Worm (Caenorhabditis elegans) whole organism, L1 larva: ENCODE measurements around the gene D2007.2.
A peak's percentile ranks its signal among the peaks of the same experiment; 100 is the strongest.

Experiments used
- C04F5.9 ChIP-seq: sonication (generic microtip); optimal IDR thresholded peaks from 2 replicates; lab custom pipeline; 2016; ENCODE audit warnings: missing genetic modification characterization, missing compliant biosample characterization
- C34B4.2 ChIP-seq: sonication (generic microtip); optimal IDR thresholded peaks from 2 replicates; lab custom pipeline; 2017; ENCODE audit warnings: mild to moderate bottlenecking, missing genetic modification characterization, missing compliant biosample characterization
- F16B12.6 ChIP-seq: fragments of 150-350 bp; optimal IDR thresholded peaks from 2 replicates; lab custom pipeline; 2014; ENCODE audit warnings: missing biosample characterization, missing genetic modification characterization
- Y116A8C.19 ChIP-seq: sonication (generic microtip); optimal IDR thresholded peaks from 2 replicates; lab custom pipeline; 2016; ENCODE audit warnings: missing compliant biosample characterization, missing genetic modification characterization, borderline replicate concordance
- aha-1 ChIP-seq: fragments of 150-350 bp; optimal IDR thresholded peaks from 2 replicates; lab custom pipeline; 2014; ENCODE audit warnings: missing biosample characterization, missing genetic modification characterization
- alr-1 ChIP-seq: fragments of 200-800 bp; sonication (Bioruptor generic); optimal IDR thresholded peaks from 2 replicates; lab custom pipeline; 2018; ENCODE audit warnings: borderline replicate concordance, mild to moderate bottlenecking, missing genetic modification characterization, missing compliant biosample characterization
- aly-2 ChIP-seq: fragments of 150-350 bp; optimal IDR thresholded peaks from 2 replicates; lab custom pipeline; 2014; ENCODE audit warnings: missing biosample characterization, missing genetic modification characterization
- ama-1 ChIP-seq: fragments of 150-350 bp; optimal IDR thresholded peaks from 2 replicates; lab custom pipeline; 2014
- blmp-1 ChIP-seq: fragments of 150-350 bp; optimal IDR thresholded peaks from 2 replicates; lab custom pipeline; 2014; ENCODE audit warnings: missing biosample characterization, missing genetic modification characterization
- ceh-63 ChIP-seq: fragments of 200-800 bp; sonication (Bioruptor generic); optimal IDR thresholded peaks from 2 replicates; lab custom pipeline; 2018; ENCODE audit warnings: mild to moderate bottlenecking, missing genetic modification characterization, missing compliant biosample characterization
- ceh-8 ChIP-seq: fragments of 200-800 bp; sonication (Bioruptor generic); optimal IDR thresholded peaks from 2 replicates; lab custom pipeline; 2018; ENCODE audit warnings: mild to moderate bottlenecking, missing genetic modification characterization, moderate library complexity, missing compliant biosample characterization
- ceh-90 ChIP-seq: sonication (generic microtip); optimal IDR thresholded peaks from 2 replicates; lab custom pipeline; 2016; ENCODE audit warnings: missing genetic modification characterization, missing compliant biosample characterization
- ces-1 ChIP-seq: fragments of 150-350 bp; optimal IDR thresholded peaks from 2 replicates; lab custom pipeline; 2014; ENCODE audit warnings: missing biosample characterization, missing genetic modification reagents, missing genetic modification characterization
- dpl-1 ChIP-seq, 3 experiments: fragments of 150-350 bp in 2 of 3; sonication (generic microtip) in 1 of 3; optimal IDR thresholded peaks; 2 replicates each; lab custom pipeline; 2014 to 2017; ENCODE audit warnings: missing biosample characterization in 3 of 3, missing genetic modification characterization in 3 of 3, missing genetic modification reagents in 3 of 3
- efl-3 ChIP-seq: fragments of 200-800 bp; sonication (Bioruptor generic); optimal IDR thresholded peaks from 2 replicates; lab custom pipeline; 2018; ENCODE audit warnings: mild to moderate bottlenecking, missing genetic modification characterization, missing compliant biosample characterization
- egl-13 ChIP-seq: sonication (generic microtip); optimal IDR thresholded peaks from 2 replicates; lab custom pipeline; 2016; ENCODE audit warnings: missing genotype, missing genetic modification reagents, missing genetic modification characterization, missing compliant biosample characterization
- egl-27 ChIP-seq, 2 experiments: fragments of 150-350 bp in 1 of 2; sonication (generic microtip); optimal IDR thresholded peaks; 3 replicates each; lab custom pipeline; 2017 to 2018; ENCODE audit warnings: missing biosample characterization in 2 of 2, missing genetic modification characterization in 2 of 2, missing genetic modification reagents in 2 of 2
- ets-5 ChIP-seq: fragments of 200-800 bp; sonication (Bioruptor generic); IDR thresholded peaks from 2 replicates; pipeline ENCODE4 v1.3.6; 2022; ENCODE audit warnings: missing genetic modification characterization, missing compliant biosample characterization
- fkh-10 ChIP-seq: sonication (generic microtip); optimal IDR thresholded peaks from 2 replicates; lab custom pipeline; 2017; ENCODE audit warnings: missing biosample characterization, missing genetic modification reagents, missing genetic modification characterization
- fkh-4 ChIP-seq: sonication (generic microtip); optimal IDR thresholded peaks from 2 replicates; lab custom pipeline; 2016; ENCODE audit warnings: missing compliant biosample characterization, missing genetic modification characterization, borderline replicate concordance
- fos-1 ChIP-seq: fragments of 150-350 bp; optimal IDR thresholded peaks from 2 replicates; lab custom pipeline; 2014; ENCODE audit warnings: missing biosample characterization, missing genetic modification characterization
- hlh-4 ChIP-seq: sonication (generic microtip); optimal IDR thresholded peaks from 2 replicates; lab custom pipeline; 2016; ENCODE audit warnings: mild to moderate bottlenecking, missing genetic modification characterization, missing compliant biosample characterization
- hpl-2 ChIP-seq: fragments of 150-350 bp; optimal IDR thresholded peaks from 2 replicates; lab custom pipeline; 2014; ENCODE audit warnings: missing biosample characterization, missing genetic modification reagents, missing genetic modification characterization
- irx-1 ChIP-seq: sonication (generic microtip); optimal IDR thresholded peaks from 2 replicates; lab custom pipeline; 2016; ENCODE audit warnings: missing genetic modification characterization, missing compliant biosample characterization
- isw-1 ChIP-seq: fragments of 200-800 bp; sonication (Bioruptor generic); IDR thresholded peaks from 2 replicates; pipeline ENCODE4 v1.3.6; 2022; ENCODE audit warnings: missing genetic modification characterization, missing compliant biosample characterization
- lin-35 ChIP-seq, 2 experiments: fragments of 150-350 bp; optimal IDR thresholded peaks; 2 replicates each; lab custom pipeline; 2014; ENCODE audit warnings: missing biosample characterization in 2 of 2, missing genetic modification characterization in 2 of 2, missing genetic modification reagents in 2 of 2
- lir-3 ChIP-seq: sonication (generic microtip); optimal IDR thresholded peaks from 2 replicates; lab custom pipeline; 2016; ENCODE audit warnings: mild to moderate bottlenecking, missing genetic modification characterization, moderate library complexity, missing compliant biosample characterization; ENCODE audit not compliant: poor library complexity
- mab-9 ChIP-seq: fragments of 200-800 bp; sonication (Bioruptor generic); IDR thresholded peaks from 2 replicates; pipeline ENCODE4 v1.3.6; 2022; ENCODE audit warnings: missing genetic modification reagents, missing genetic modification characterization, missing compliant biosample characterization
- mdl-1 ChIP-seq, 2 experiments: fragments of 150-350 bp; optimal IDR thresholded peaks; 2 replicates each; lab custom pipeline; 2014 to 2017; ENCODE audit warnings: missing biosample characterization in 2 of 2, missing genetic modification characterization in 2 of 2, inconsistent platforms in 1 of 2
- mef-2 ChIP-seq: fragments of 150-350 bp; optimal IDR thresholded peaks from 2 replicates; lab custom pipeline; 2014; ENCODE audit warnings: missing biosample characterization, missing genetic modification characterization
- nhr-20 ChIP-seq: sonication (generic microtip); optimal IDR thresholded peaks from 2 replicates; lab custom pipeline; 2016; ENCODE audit warnings: mild to moderate bottlenecking, missing genetic modification characterization, missing compliant biosample characterization
- nhr-237 ChIP-seq: fragments of 150-350 bp; optimal IDR thresholded peaks from 2 replicates; lab custom pipeline; 2014; ENCODE audit warnings: missing biosample characterization, missing genetic modification characterization
- nhr-47 ChIP-seq: sonication (generic microtip); optimal IDR thresholded peaks from 2 replicates; lab custom pipeline; 2016; ENCODE audit warnings: mild to moderate bottlenecking, missing genetic modification characterization, moderate library complexity, missing compliant biosample characterization
- nhr-76 ChIP-seq: sonication (generic microtip); optimal IDR thresholded peaks from 2 replicates; lab custom pipeline; 2017; ENCODE audit warnings: missing biosample characterization, missing genetic modification characterization
- nhr-84 ChIP-seq: sonication (generic microtip); optimal IDR thresholded peaks from 2 replicates; lab custom pipeline; 2017; ENCODE audit warnings: missing biosample characterization, missing genetic modification characterization
- nhr-85 ChIP-seq: sonication (generic microtip); peaks from one replicate; lab custom pipeline; 2016; ENCODE audit warnings: missing genetic modification characterization, inconsistent platforms, missing compliant biosample characterization
- nhr-90 ChIP-seq: sonication (generic microtip); optimal IDR thresholded peaks from 2 replicates; lab custom pipeline; 2016; ENCODE audit warnings: mild to moderate bottlenecking, missing genetic modification characterization, missing compliant biosample characterization; ENCODE audit not compliant: poor library complexity
- rnt-1 ChIP-seq: sonication (generic microtip); optimal IDR thresholded peaks from 2 replicates; lab custom pipeline; 2016; ENCODE audit warnings: mild to moderate bottlenecking, missing genetic modification characterization, moderate library complexity, missing compliant biosample characterization
- skn-1 ChIP-seq: fragments of 150-350 bp; optimal IDR thresholded peaks from 2 replicates; lab custom pipeline; 2014; ENCODE audit warnings: missing biosample characterization, missing genetic modification characterization
- snpc-4 ChIP-seq: fragments of 150-350 bp; optimal IDR thresholded peaks from 2 replicates; lab custom pipeline; 2014; ENCODE audit warnings: missing biosample characterization, missing genetic modification characterization
- sox-4 ChIP-seq: sonication (generic microtip); optimal IDR thresholded peaks from 2 replicates; lab custom pipeline; 2016; ENCODE audit warnings: missing genetic modification characterization, missing compliant biosample characterization
- sptf-1 ChIP-seq: fragments of 150-350 bp; optimal IDR thresholded peaks from 2 replicates; lab custom pipeline; 2014; ENCODE audit warnings: missing biosample characterization, missing genetic modification characterization
- sup-37 ChIP-seq: fragments of 200-800 bp; sonication (Bioruptor generic); optimal IDR thresholded peaks from 2 replicates; lab custom pipeline; 2018; ENCODE audit warnings: mild to moderate bottlenecking, missing genetic modification characterization, missing compliant biosample characterization
- swsn-7 ChIP-seq: sonication (generic microtip); optimal IDR thresholded peaks from 2 replicates; lab custom pipeline; 2016; ENCODE audit warnings: missing genetic modification characterization, missing compliant biosample characterization
- tbx-2 ChIP-seq: sonication (generic microtip); optimal IDR thresholded peaks from 2 replicates; lab custom pipeline; 2016; ENCODE audit warnings: missing genetic modification characterization, missing compliant biosample characterization
- unc-130 ChIP-seq: fragments of 150-350 bp; optimal IDR thresholded peaks from 2 replicates; lab custom pipeline; 2017; ENCODE audit warnings: missing biosample characterization, missing genetic modification characterization, inconsistent platforms
- unc-30 ChIP-seq: sonication (generic microtip); optimal IDR thresholded peaks from 2 replicates; lab custom pipeline; 2017; ENCODE audit warnings: missing biosample characterization, missing genetic modification characterization
- unc-98 ChIP-seq: fragments of 200-800 bp; sonication (Bioruptor generic); IDR thresholded peaks from 2 replicates; pipeline ENCODE4 v1.3.6; 2022; ENCODE audit warnings: missing genetic modification characterization, missing compliant biosample characterization
- vab-15 ChIP-seq: sonication (generic microtip); optimal IDR thresholded peaks from 2 replicates; lab custom pipeline; 2017; ENCODE audit warnings: missing genotype, mild to moderate bottlenecking, missing genetic modification characterization, missing compliant biosample characterization
- xbp-1 ChIP-seq: sonication (generic microtip); optimal IDR thresholded peaks from 2 replicates; lab custom pipeline; 2016; ENCODE audit warnings: missing genetic modification characterization, missing compliant biosample characterization
- zag-1 ChIP-seq: fragments of 150-350 bp; optimal IDR thresholded peaks from 2 replicates; lab custom pipeline; 2014; ENCODE audit warnings: missing biosample characterization, missing genetic modification characterization
- ztf-11 ChIP-seq, 2 experiments: sonication (generic microtip); optimal IDR thresholded peaks; 2 replicates each; lab custom pipeline; 2016 to 2017; ENCODE audit warnings: missing genetic modification characterization in 2 of 2, missing biosample characterization in 1 of 2, missing compliant biosample characterization in 1 of 2
- ztf-4 ChIP-seq: fragments of 150-350 bp; optimal IDR thresholded peaks from 2 replicates; lab custom pipeline; 2014; ENCODE audit warnings: missing biosample characterization, missing genetic modification characterization

D2007.2 gene

ce11 chrIII:8125234-8125633, 23.5 kb upstream of the D2007.2 start (continued):
- TF ChIP-seq mab-9 (GFP tag; lab: Robert Waterston, UW) (no peak), ceh-90 (tag; lab: Kevin White, UChicago) (no peak), ceh-8 (GFP tag; lab: Kevin White, UChicago) (no peak), mef-2 (tag; lab: Kevin White, UChicago) (no peak), sox-4 (tag; lab: Kevin White, UChicago) (no peak), ets-5 (GFP tag; lab: Robert Waterston, UW) (no peak), lir-3 (tag; lab: Kevin White, UChicago) (peak; percentile 58), swsn-7 (tag; lab: Kevin White, UChicago) (peak; percentile 77), irx-1 (tag; lab: Kevin White, UChicago) (peak; percentile 16), F16B12.6 (no peak), C04F5.9 (tag; lab: Kevin White, UChicago) (no peak), fkh-4 (tag; lab: Kevin White, UChicago) (no peak), sptf-1 (tag; lab: Kevin White, UChicago) (no peak), unc-30 (tag; lab: Kevin White, UChicago) (no peak), isw-1 (peak; percentile 26; the same call in 1 of the 2 replicates), efl-3 (GFP tag; lab: Kevin White, UChicago) (no peak), blmp-1 (tag; lab: Kevin White, UChicago) (peak; percentile 62), tbx-2 (tag; lab: Kevin White, UChicago) (peak; percentile 50), unc-130 (tag; lab: Kevin White, UChicago) (no peak), nhr-85 (peak; percentile 82), rnt-1 (peak; percentile 71), nhr-237 (tag; lab: Kevin White, UChicago) (peak; percentile 52), nhr-47 (peak; percentile 67), nhr-84 (tag; lab: Kevin White, UChicago) (no peak), fkh-10 (GFP tag; lab: Kevin White, UChicago) (no peak), aha-1 (tag; lab: Kevin White, UChicago) (no peak), skn-1 (tag; lab: Kevin White, UChicago) (peak; percentile 52), nhr-90 (tag; lab: Kevin White, UChicago) (peak; percentile 14), Y116A8C.19 (tag; lab: Kevin White, UChicago) (no peak), dpl-1 (GFP tag; optimal IDR thresholded peaks at IDR 0.05; lab: Kevin White, UChicago) (peak in 2 of 3 experiments; percentile 33 to 36), sup-37 (GFP tag; lab: Kevin White, UChicago) (no peak), egl-13 (no peak), unc-98 (no peak), lin-35 (GFP tag; optimal IDR thresholded peaks at IDR 0.05; lab: Kevin White, UChicago) (peak; percentile 32 to 54)

ce11 chrIII:8126978-8127377, 21.8 kb upstream of the D2007.2 start:
- TF ChIP-seq ztf-4 (tag; lab: Kevin White, UChicago) (no peak), snpc-4 (tag; lab: Kevin White, UChicago) (no peak), alr-1 (tag; lab: Kevin White, UChicago) (no peak), ceh-63 (GFP tag; lab: Kevin White, UChicago) (no peak), ama-1 (no peak), egl-27 (tag; optimal IDR thresholded peaks at IDR 0.05; lab: Kevin White, UChicago) (no peak), mdl-1 (tag; optimal IDR thresholded peaks at IDR 0.05; lab: Kevin White, UChicago) (peak in 1 of 2 experiments; percentile 29), xbp-1 (no peak), aly-2 (tag; lab: Kevin White, UChicago) (no peak), zag-1 (no peak), nhr-20 (tag; lab: Kevin White, UChicago) (peak; percentile 15), C34B4.2 (no peak), hpl-2 (GFP tag; lab: Kevin White, UChicago) (no peak), fkh-10 (GFP tag; lab: Kevin White, UChicago) (no peak), F16B12.6 (no peak), nhr-76 (tag; lab: Kevin White, UChicago) (no peak), nhr-90 (tag; lab: Kevin White, UChicago) (no peak), vab-15 (tag; lab: Kevin White, UChicago) (no peak), lir-3 (tag; lab: Kevin White, UChicago) (no peak), ces-1 (GFP tag; lab: Kevin White, UChicago) (no peak), nhr-47 (no peak), sptf-1 (tag; lab: Kevin White, UChicago) (no peak), hlh-4 (no peak), ztf-11 (tag; optimal IDR thresholded peaks at IDR 0.05; lab: Kevin White, UChicago) (no peak), unc-30 (tag; lab: Kevin White, UChicago) (no peak), sup-37 (GFP tag; lab: Kevin White, UChicago) (no peak), fos-1 (tag; lab: Kevin White, UChicago) (no peak)
